Worm (Caenorhabditis elegans) whole organism, young adult: ENCODE data around the gene ctl-2.
A peak's percentile ranks its signal among the peaks of the same experiment; 100 is the strongest.

Source experiments
- B0336.3 ChIP-seq: fragments of 200-800 bp; sonication (Bioruptor generic); IDR thresholded peaks from 2 replicates; pipeline ENCODE4 v1.3.6; 2022; ENCODE audit warnings: missing genetic modification characterization, missing compliant biosample characterization
- C06A6.2 ChIP-seq: fragments of 200-800 bp; sonication (Bioruptor generic); conservative IDR thresholded peaks from 2 replicates; pipeline ENCODE4 v1.3.6; 2022; ENCODE audit warnings: missing genetic modification characterization, missing compliant biosample characterization
- F10E7.11 ChIP-seq: sonication (generic microtip); optimal IDR thresholded peaks from 2 replicates; lab custom pipeline; 2017; ENCODE audit warnings: mild to moderate bottlenecking, missing genetic modification characterization, moderate library complexity, missing compliant biosample characterization
- F23B12.7 ChIP-seq: sonication (generic microtip); optimal IDR thresholded peaks from 2 replicates; lab custom pipeline; 2017; ENCODE audit warnings: missing genetic modification characterization, mild to moderate bottlenecking, missing compliant biosample characterization, antibody characterized with exemption, moderate library complexity; ENCODE audit not compliant: insufficient read depth
- F33H1.4 ChIP-seq: fragments of 200-800 bp; sonication (Bioruptor generic); IDR thresholded peaks from 2 replicates; pipeline ENCODE4 v1.3.6; 2022; ENCODE audit warnings: missing genetic modification reagents, missing genetic modification characterization, missing compliant biosample characterization
- F55B11.4 ChIP-seq: sonication (generic microtip); optimal IDR thresholded peaks from 2 replicates; lab custom pipeline; 2016; ENCODE audit warnings: missing compliant biosample characterization, missing genetic modification characterization, borderline replicate concordance; ENCODE audit not compliant: insufficient read depth
- F57A8.1 ChIP-seq: fragments of 200-800 bp; sonication (Bioruptor generic); optimal IDR thresholded peaks from 2 replicates; lab custom pipeline; 2018; ENCODE audit warnings: mild to moderate bottlenecking, missing genetic modification characterization, moderate library complexity, missing compliant biosample characterization
- Y79H2A.3 ChIP-seq: fragments of 200-800 bp; sonication (Bioruptor generic); conservative IDR thresholded peaks from 2 replicates; pipeline ENCODE4 v1.3.6; 2022; ENCODE audit warnings: missing genetic modification reagents, missing genetic modification characterization, missing compliant biosample characterization
- attf-3 ChIP-seq: fragments of 200-800 bp; sonication (Bioruptor generic); conservative IDR thresholded peaks from 2 replicates; pipeline ENCODE4 v1.3.6; 2022; ENCODE audit warnings: missing genetic modification reagents, missing genetic modification characterization, missing compliant biosample characterization
- bed-2 ChIP-seq: fragments of 200-800 bp; sonication (Bioruptor generic); IDR thresholded peaks from 2 replicates; pipeline ENCODE4 v1.3.6; 2022; ENCODE audit warnings: missing genetic modification reagents, missing genetic modification characterization, missing compliant biosample characterization
- cebp-1 ChIP-seq, 2 experiments: fragments of 200-800 bp in 1 of 2; sonication (Bioruptor generic) in 1 of 2; sonication (generic microtip) in 1 of 2; IDR thresholded peaks in 1 of 2; optimal IDR thresholded peaks in 1 of 2; 2 replicates each; pipeline versions ENCODE4 v1.3.6 to Lab custom; 2017 to 2022; ENCODE audit warnings: missing compliant biosample characterization in 2 of 2, missing genetic modification characterization in 2 of 2, mild to moderate bottlenecking in 1 of 2, missing genetic modification reagents in 1 of 2, moderate library complexity in 1 of 2
- ceh-79 ChIP-seq: sonication (generic microtip); optimal IDR thresholded peaks from 2 replicates; lab custom pipeline; 2017; ENCODE audit warnings: mild to moderate bottlenecking, missing genetic modification characterization, missing compliant biosample characterization
- efl-1 ChIP-seq: fragments of 150-350 bp; optimal IDR thresholded peaks from 2 replicates; lab custom pipeline; 2014; ENCODE audit warnings: missing biosample characterization, missing genetic modification reagents, missing genetic modification characterization
- egl-18 ChIP-seq: fragments of 200-800 bp; sonication (Bioruptor generic); IDR thresholded peaks from 2 replicates; pipeline ENCODE4 v1.3.6; 2022; ENCODE audit warnings: missing genetic modification reagents, missing genetic modification characterization, missing compliant biosample characterization
- hlh-12 ChIP-seq: sonication (generic microtip); optimal IDR thresholded peaks from 2 replicates; lab custom pipeline; 2016; ENCODE audit warnings: missing genetic modification characterization, missing compliant biosample characterization
- lag-1 ChIP-seq: fragments of 200-800 bp; sonication (Bioruptor generic); IDR thresholded peaks from 2 replicates; pipeline ENCODE4 v1.3.6; 2022; ENCODE audit warnings: missing genetic modification reagents, missing genetic modification characterization, missing compliant biosample characterization
- lin-35 ChIP-seq, 3 experiments: fragments of 150-350 bp in 2 of 3; sonication (generic microtip) in 1 of 3; optimal IDR thresholded peaks; 2 replicates each; lab custom pipeline; 2014 to 2018; ENCODE audit warnings: missing biosample characterization in 3 of 3, missing genetic modification characterization in 3 of 3, missing genetic modification reagents in 3 of 3
- lin-54 ChIP-seq: fragments of 200-800 bp; sonication (Bioruptor generic); optimal IDR thresholded peaks from 2 replicates; lab custom pipeline; 2018; ENCODE audit warnings: mild to moderate bottlenecking, missing genetic modification characterization, missing compliant biosample characterization
- lsl-1 ChIP-seq: fragments of 200-800 bp; sonication (Bioruptor generic); optimal IDR thresholded peaks from 2 replicates; lab custom pipeline; 2018; ENCODE audit warnings: mild to moderate bottlenecking, missing genetic modification characterization, moderate library complexity, missing compliant biosample characterization
- madf-10 ChIP-seq: sonication (generic microtip); optimal IDR thresholded peaks from 2 replicates; lab custom pipeline; 2016; ENCODE audit warnings: mild to moderate bottlenecking, missing genetic modification characterization, missing compliant biosample characterization
- madf-6 ChIP-seq: fragments of 200-800 bp; sonication (Bioruptor generic); IDR thresholded peaks from 2 replicates; pipeline ENCODE4 v1.3.6; 2022; ENCODE audit warnings: missing genetic modification reagents, missing genetic modification characterization, missing compliant biosample characterization
- madf-8 ChIP-seq: fragments of 200-800 bp; sonication (Bioruptor generic); conservative IDR thresholded peaks from 2 replicates; pipeline ENCODE4 v1.3.6; 2022; ENCODE audit warnings: missing genetic modification reagents, missing genetic modification characterization, missing compliant biosample characterization
- mcd-1 ChIP-seq: fragments of 200-800 bp; sonication (Bioruptor generic); IDR thresholded peaks from 2 replicates; pipeline ENCODE4 v1.3.6; 2022; ENCODE audit warnings: missing genetic modification reagents, missing genetic modification characterization, missing compliant biosample characterization
- mel-28 ChIP-seq: sonication (generic microtip); optimal IDR thresholded peaks from 2 replicates; lab custom pipeline; 2016; ENCODE audit warnings: borderline replicate concordance, mild to moderate bottlenecking, missing genetic modification characterization, missing compliant biosample characterization
- mxl-1 ChIP-seq: sonication (generic microtip); optimal IDR thresholded peaks from 2 replicates; lab custom pipeline; 2016; ENCODE audit warnings: missing genetic modification characterization, missing compliant biosample characterization
- nfyb-1 ChIP-seq: fragments of 200-800 bp; sonication (Bioruptor generic); IDR thresholded peaks from 2 replicates; pipeline ENCODE4 v1.3.6; 2022; ENCODE audit warnings: missing genetic modification reagents, missing genetic modification characterization, missing compliant biosample characterization
- nhr-120 ChIP-seq: fragments of 200-800 bp; sonication (Bioruptor generic); IDR thresholded peaks from 2 replicates; pipeline ENCODE4 v1.3.6; 2022; ENCODE audit warnings: missing genetic modification characterization, missing compliant biosample characterization
- nhr-80 ChIP-seq: sonication (generic microtip); optimal IDR thresholded peaks from 2 replicates; lab custom pipeline; 2016; ENCODE audit warnings: missing genetic modification characterization, missing compliant biosample characterization
- pbrm-1 ChIP-seq: fragments of 200-800 bp; sonication (Bioruptor generic); IDR thresholded peaks from 2 replicates; pipeline ENCODE4 v1.3.6; 2022; ENCODE audit warnings: missing genetic modification reagents, missing genetic modification characterization, missing compliant biosample characterization
- rcor-1 ChIP-seq: fragments of 200-800 bp; sonication (Bioruptor generic); IDR thresholded peaks from 2 replicates; pipeline ENCODE4 v1.3.6; 2022; ENCODE audit warnings: missing genetic modification reagents, missing genetic modification characterization, missing compliant biosample characterization
- snpc-4 ChIP-seq, 5 experiments: fragments of 150-350 bp in 1 of 5; sonication (generic microtip) in 4 of 5; optimal IDR thresholded peaks; 2 replicates each; lab custom pipeline; 2014 to 2018; ENCODE audit warnings: missing genetic modification characterization in 5 of 5, missing biosample characterization in 3 of 5, antibody characterized with exemption in 2 of 5, mild to moderate bottlenecking in 2 of 5, missing compliant biosample characterization in 2 of 5, missing genotype in 2 of 5, moderate library complexity in 2 of 5, missing genetic modification reagents in 1 of 5
- somi-1 ChIP-seq: fragments of 200-800 bp; sonication (Bioruptor generic); optimal IDR thresholded peaks from 2 replicates; lab custom pipeline; 2018; ENCODE audit warnings: mild to moderate bottlenecking, missing genetic modification characterization, missing compliant biosample characterization
- tlf-1 ChIP-seq: fragments of 200-800 bp; sonication (Bioruptor generic); optimal IDR thresholded peaks from 2 replicates; lab custom pipeline; 2018; ENCODE audit warnings: mild to moderate bottlenecking, missing genetic modification characterization, missing compliant biosample characterization
- unc-130 ChIP-seq: sonication (generic microtip); optimal IDR thresholded peaks from 2 replicates; lab custom pipeline; 2016; ENCODE audit warnings: missing genetic modification reagents, missing genetic modification characterization, missing compliant biosample characterization
- zfh-2 ChIP-seq: fragments of 200-800 bp; sonication (Bioruptor generic); conservative IDR thresholded peaks from 2 replicates; pipeline ENCODE4 v1.3.6; 2022; ENCODE audit warnings: missing genetic modification reagents, missing genetic modification characterization, missing compliant biosample characterization
- zim-3 ChIP-seq: sonication (generic microtip); optimal IDR thresholded peaks from 2 replicates; lab custom pipeline; 2017; ENCODE audit warnings: mild to moderate bottlenecking, missing genetic modification characterization, moderate library complexity, missing compliant biosample characterization
- ztf-18 ChIP-seq: sonication (generic microtip); optimal IDR thresholded peaks from 2 replicates; lab custom pipeline; 2016; ENCODE audit warnings: missing genotype, mild to moderate bottlenecking, missing genetic modification characterization, missing compliant biosample characterization
- ztf-25 ChIP-seq: fragments of 200-800 bp; sonication (Bioruptor generic); IDR thresholded peaks from 2 replicates; pipeline ENCODE4 v1.3.6; 2022; ENCODE audit warnings: missing genetic modification reagents, missing genetic modification characterization, missing compliant biosample characterization
- ztf-26 ChIP-seq: sonication (generic microtip); optimal IDR thresholded peaks from 2 replicates; lab custom pipeline; 2017; ENCODE audit warnings: missing genetic modification characterization, missing compliant biosample characterization
- ztf-3 ChIP-seq: fragments of 200-800 bp; sonication (Bioruptor generic); optimal IDR thresholded peaks from 2 replicates; lab custom pipeline; 2018; ENCODE audit warnings: mild to moderate bottlenecking, missing genetic modification characterization, missing compliant biosample characterization
- ztf-6 ChIP-seq: fragments of 200-800 bp; sonication (Bioruptor generic); IDR thresholded peaks from 2 replicates; pipeline ENCODE4 v1.3.6; 2022; ENCODE audit warnings: missing genetic modification reagents, missing genetic modification characterization, missing compliant biosample characterization

ctl-2 gene

DNA sequence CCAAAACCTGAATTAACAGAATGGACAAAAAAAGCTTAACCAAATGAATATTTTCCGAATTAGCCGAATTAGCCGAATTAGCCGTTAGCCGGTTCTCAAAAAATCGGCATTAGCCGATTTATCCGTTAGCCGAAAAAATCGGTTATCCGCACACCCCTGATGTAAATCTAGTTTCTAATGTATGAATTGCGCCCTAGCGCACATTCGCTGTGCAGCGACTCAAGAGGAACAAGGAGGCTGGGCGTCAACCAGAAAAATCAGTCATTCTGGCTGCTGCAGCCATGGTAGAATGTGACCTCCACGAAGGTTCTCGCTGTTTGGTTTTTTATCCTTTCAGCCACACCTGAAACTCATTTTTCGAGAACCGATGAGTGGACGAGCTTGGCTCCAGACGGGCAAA lies 10.0 kb downstream of the ctl-2 start:
- peak; percentile 35; the same call in 1 of the 2 replicates for TF ChIP-seq mcd-1 (GFP tag; lab: Robert Waterston, UW)

- TF ChIP-seq cebp-1 (GFP tag; IDR thresholded peaks at IDR 0.05; lab: Robert Waterston, UW) (peak; percentile 85), cebp-1 (tag; optimal IDR thresholded peaks at IDR 0.05; lab: Kevin White, UChicago) (peak; percentile 90), nhr-80 (tag; lab: Kevin White, UChicago) (peak; percentile 5), egl-18 (no peak)
Measured at ce11 chrII:14290846-14291245, 11.0 kb downstream of the ctl-2 start.

DNA sequence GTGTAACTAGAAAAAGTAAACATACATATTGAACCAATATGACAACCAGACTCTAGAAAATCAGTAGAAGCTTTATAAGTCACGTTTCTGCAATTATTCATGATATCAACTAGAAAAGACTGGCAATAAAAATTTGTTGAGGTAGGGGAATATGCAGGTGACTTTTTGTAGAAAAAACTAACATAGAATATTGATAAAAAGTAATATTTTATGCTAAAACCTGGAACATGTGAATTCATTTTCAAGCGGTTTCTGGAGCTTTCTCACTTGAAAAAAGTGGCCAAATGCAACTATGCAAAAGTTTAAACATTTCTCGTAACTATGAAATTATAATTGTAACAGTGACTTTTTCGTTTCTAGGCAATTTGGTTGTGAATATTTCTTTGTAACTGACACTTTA lies 12.9 kb downstream of the ctl-2 start, which contains the start of gene srh-42:
Gene srh-42 (minus strand): TSS at position 101 of the 400 bp plus-strand sequence.
- TF ChIP-seq B0336.3 (GFP tag; lab: Robert Waterston, UW): no peak
- TF ChIP-seq, all 124 proteins: peak for 0

ce11 chrII:14287277-14287676 lies 14.6 kb downstream of the ctl-2 start, which contains the start of gene srh-41:
srh-41 (minus strand) TSS chrII:14287377.
- TF ChIP-seq ztf-6 (GFP tag; lab: Robert Waterston, UW) (no peak), bed-2 (GFP tag; lab: Robert Waterston, UW) (no peak), nhr-120 (no peak), tlf-1 (GFP tag; lab: Kevin White, UChicago) (no peak), ztf-3 (GFP tag; lab: Kevin White, UChicago) (no peak), F23B12.7 (tag; lab: Kevin White, UChicago) (no peak), ceh-79 (no peak), rcor-1 (no peak), snpc-4 (GFP tag; optimal IDR thresholded peaks at IDR 0.05; lab: Kevin White, UChicago) (no peak), snpc-4 (tag; optimal IDR thresholded peaks at IDR 0.05; lab: Kevin White, UChicago) (no peak), mel-28 (tag; lab: Kevin White, UChicago) (no peak), pbrm-1 (GFP tag; lab: Robert Waterston, UW) (no peak), zim-3 (tag; lab: Kevin White, UChicago) (no peak), somi-1 (GFP tag; lab: Kevin White, UChicago) (no peak), Y79H2A.3 (GFP tag; lab: Robert Waterston, UW) (no peak), hlh-12 (tag; lab: Kevin White, UChicago) (no peak)

- TF ChIP-seq lsl-1 (peak; percentile 78), pbrm-1 (GFP tag; lab: Robert Waterston, UW) (no peak), unc-130 (GFP tag; lab: Kevin White, UChicago) (no peak), ztf-26 (tag; lab: Kevin White, UChicago) (no peak), zfh-2 (no peak), ztf-6 (GFP tag; lab: Robert Waterston, UW) (no peak), mxl-1 (no peak), ztf-18 (tag; lab: Kevin White, UChicago) (no peak), ztf-25 (no peak), attf-3 (GFP tag; lab: Robert Waterston, UW) (no peak), F33H1.4 (GFP tag; lab: Robert Waterston, UW) (peak; percentile 78), madf-10 (tag; lab: Kevin White, UChicago) (no peak), hlh-12 (tag; lab: Kevin White, UChicago) (no peak), F10E7.11 (tag; lab: Kevin White, UChicago) (no peak), efl-1 (GFP tag; lab: Kevin White, UChicago) (peak; percentile 15), F55B11.4 (tag; lab: Kevin White, UChicago) (no peak), madf-6 (GFP tag; lab: Robert Waterston, UW) (peak; percentile 63; the same call in 1 of the 2 replicates), C06A6.2 (GFP tag; lab: Robert Waterston, UW) (no peak), mcd-1 (GFP tag; lab: Robert Waterston, UW) (no peak), lin-35 (GFP tag; optimal IDR thresholded peaks at IDR 0.05; lab: Kevin White, UChicago) (no peak), nfyb-1 (GFP tag; lab: Robert Waterston, UW) (no peak), F57A8.1 (GFP tag; lab: Kevin White, UChicago) (no peak), madf-8 (GFP tag; lab: Robert Waterston, UW) (no peak), lin-54 (GFP tag; lab: Kevin White, UChicago) (no peak), lag-1 (GFP tag; lab: Robert Waterston, UW) (no peak)
Measured at ce11 chrII:14276409-14276808, 25.4 kb downstream of the ctl-2 start, which contains the start of gene Y54G11A.3. Y54G11A.3 (plus strand) TSS chrII:14276621.
